Worm (Caenorhabditis elegans): ENCODE results near the gene gop-2.

DNA sequence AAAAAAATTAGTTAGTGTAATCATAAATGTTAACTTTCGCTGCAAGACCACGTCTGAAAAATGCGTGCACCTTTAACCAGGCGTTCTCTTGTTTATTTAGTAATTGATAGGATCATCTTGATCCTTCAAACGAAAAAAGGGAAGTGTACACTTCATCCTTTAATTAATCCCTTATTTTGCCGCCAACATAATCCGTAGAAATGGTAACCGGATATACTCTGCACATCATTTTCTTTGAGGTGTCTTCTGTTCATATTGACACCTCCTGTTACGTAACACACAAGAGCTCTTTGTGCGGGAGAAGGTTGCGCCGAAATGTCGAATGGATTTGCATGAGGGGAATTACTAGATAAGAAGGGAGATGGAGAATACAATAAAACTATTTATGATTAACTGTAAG, 10.1 kb upstream of the gop-2 start:
- TF ChIP-seq lin-13 (GFP tag; optimal IDR thresholded peaks at IDR 0.05) (no peak), skn-1 (tag; optimal IDR thresholded peaks at IDR 0.05) (no peak), lin-11 (tag; optimal IDR thresholded peaks at IDR 0.05) (no peak)

Data from whole organism, L2 larva.